Worm (Caenorhabditis elegans): ENCODE results near the gene K05G3.2.

DNA sequence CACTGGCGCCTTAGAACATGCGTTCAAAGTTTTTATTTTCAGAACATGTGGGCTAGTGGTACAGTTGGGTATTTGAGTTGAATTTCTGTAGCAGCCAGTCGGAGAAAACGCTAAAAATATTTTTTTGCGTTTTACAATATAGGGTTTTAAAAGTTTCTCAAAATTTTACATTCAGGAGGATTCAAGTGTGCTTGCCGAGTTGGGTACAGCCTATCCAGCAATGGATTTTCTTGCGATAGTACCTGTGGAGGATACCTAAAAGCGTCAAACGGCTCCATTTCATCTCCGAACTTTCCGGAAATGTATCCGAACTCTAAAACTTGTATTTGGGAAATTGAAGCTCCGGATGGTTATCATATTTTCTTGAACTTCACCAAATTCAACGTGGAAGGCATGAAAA is 28.6 kb upstream of the K05G3.2 start:
- TF ChIP-seq ceh-82 (tag; optimal IDR thresholded peaks at IDR 0.05) (no peak), ztf-11 (tag; optimal IDR thresholded peaks at IDR 0.05) (no peak), ztf-4 (tag; optimal IDR thresholded peaks at IDR 0.05) (no peak), nhr-25 (tag; optimal IDR thresholded peaks at IDR 0.05) (no peak), jun-1 (tag; optimal IDR thresholded peaks at IDR 0.05) (no peak), pha-4 (tag; optimal IDR thresholded peaks at IDR 0.05) (no peak), elt-3 (tag; optimal IDR thresholded peaks at IDR 0.05) (no peak), nhr-76 (tag; optimal IDR thresholded peaks at IDR 0.05) (no peak)
